Fruit fly (Drosophila melanogaster): ENCODE data around the gene Eig71Eh.
A peak's percentile ranks its signal among the peaks of the same experiment; 100 is the strongest.

Eig71Eh gene

dm6 chr3L:15700338-15700966, 41.2 kb upstream of the Eig71Eh start (continued):
- TF ChIP-seq CG3726 (GFP tag; IDR thresholded peaks at IDR 0.05) (no peak), Bgb (GFP tag; IDR thresholded peaks at IDR 0.05; ENCODE audit: partially characterized antibody) (no peak), CG2199 (GFP tag; IDR thresholded peaks at IDR 0.05) (0 out of 3 replicates have a peak, but pooled peaks have one; percentile 44), CG8388 (GFP tag; optimal IDR thresholded peaks at IDR 0.05) (peak; percentile 66), CG14050 (GFP tag; IDR thresholded peaks at IDR 0.05) (no peak), CG15601 (tag; optimal IDR thresholded peaks at IDR 0.05) (peak; percentile 66), CG6791 (GFP tag; IDR thresholded peaks at IDR 0.05; ENCODE audit: partially characterized antibody) (0 out of 3 replicates have a peak, but pooled peaks have one; percentile 13), CG10431 (GFP tag; optimal IDR thresholded peaks at IDR 0.05) (peak; percentile 47), exex (tag; optimal IDR thresholded peaks at IDR 0.05) (no peak), CG31388 (GFP tag; optimal IDR thresholded peaks at IDR 0.05) (no peak), CG2875 (GFP tag; optimal IDR thresholded peaks at IDR 0.05) (peak; percentile 38), CG6689 (GFP tag; IDR thresholded peaks at IDR 0.05) (no peak), CG10462 (GFP tag; optimal IDR thresholded peaks at IDR 0.05) (peak; percentile 29), Hr51 (GFP tag; optimal IDR thresholded peaks at IDR 0.05) (no peak), fd102C (GFP tag; optimal IDR thresholded peaks at IDR 0.05) (peak; percentile 77), nmo (GFP tag; optimal IDR thresholded peaks at IDR 0.05) (peak; percentile 82), CG33557 (GFP tag; optimal IDR thresholded peaks at IDR 0.05) (peak; percentile 83), CG17385 (GFP tag; optimal IDR thresholded peaks at IDR 0.05) (peak; percentile 70), sqz (GFP tag; optimal IDR thresholded peaks at IDR 0.05) (peak; percentile 20), CG11504 (tag; optimal IDR thresholded peaks at IDR 0.05) (peak; percentile 27), CG6683 (GFP tag; optimal IDR thresholded peaks at IDR 0.05) (no peak), Neu2 (GFP tag; optimal IDR thresholded peaks at IDR 0.05; ENCODE audit: borderline replicate concordance) (peak; percentile 59), tgo (GFP tag; IDR thresholded peaks at IDR 0.05) (no peak), CG14710 (tag; optimal IDR thresholded peaks at IDR 0.05) (peak; percentile 72), Rx (GFP tag; IDR thresholded peaks at IDR 0.05) (no peak), D (optimal IDR thresholded peaks at IDR 0.05) (no peak), D (GFP tag; optimal IDR thresholded peaks at IDR 0.05) (peak; percentile 19), CG18599 (GFP tag; optimal IDR thresholded peaks at IDR 0.05) (no peak), corto (GFP tag; optimal IDR thresholded peaks at IDR 0.05) (peak; percentile 44), stwl (tag; optimal IDR thresholded peaks at IDR 0.05) (peak; percentile 14), GATAe (GFP tag; conservative IDR thresholded peaks at IDR 0.05) (no peak), CG12391 (tag; optimal IDR thresholded peaks at IDR 0.05) (peak; percentile 81), CG2116 (GFP tag; optimal IDR thresholded peaks at IDR 0.05) (peak; percentile 4), caup (GFP tag; optimal IDR thresholded peaks at IDR 0.05; ENCODE audit: severe bottlenecking) (no peak), Ssrp (tag; optimal IDR thresholded peaks at IDR 0.05) (peak; percentile 57), CG2712 (tag; optimal IDR thresholded peaks at IDR 0.05) (peak; percentile 81), CG31441 (GFP tag; IDR thresholded peaks at IDR 0.05) (peak; percentile 49; the same call in 1 of the 2 replicates), Atf6 (GFP tag; IDR thresholded peaks at IDR 0.05) (no peak), dm (GFP tag; optimal IDR thresholded peaks at IDR 0.05) (no peak), CG4617 (GFP tag; optimal IDR thresholded peaks at IDR 0.05; ENCODE audit: borderline replicate concordance) (no peak), CG32767 (GFP tag; IDR thresholded peaks at IDR 0.05) (peak; percentile 23; the same call in 1 of the 2 replicates), Elba2 (GFP tag; optimal IDR thresholded peaks at IDR 0.05) (peak; percentile 86), NfI (GFP tag; optimal IDR thresholded peaks at IDR 0.05) (no peak), row (GFP tag; IDR thresholded peaks at IDR 0.05) (peak; percentile 62), ac (GFP tag; optimal IDR thresholded peaks at IDR 0.05) (peak; percentile 80), ATbp (GFP tag; optimal IDR thresholded peaks at IDR 0.05) (no peak), ssp (GFP tag; IDR thresholded peaks at IDR 0.05) (no peak), Stat92E (GFP tag; optimal IDR thresholded peaks at IDR 0.05) (peak in 1 of 3 experiments; percentile 23)

Measured in whole organism, embryonic.